Fruit fly (Drosophila melanogaster) whole organism, embryonic: Measurements from ENCODE around the gene CG13075.

ENCODE experiments used
- Atf3 ChIP-seq: fragments of 200-800 bp; sonication (Bioruptor generic); optimal IDR thresholded peaks from 3 replicates; lab custom pipeline; 2016; ENCODE audit warnings: missing biosample characterization, missing genetic modification characterization
- CG10979 ChIP-seq: fragments of 200-800 bp; sonication (Bioruptor generic); optimal IDR thresholded peaks from 2 replicates; lab custom pipeline; 2018; ENCODE audit warnings: missing biosample characterization, mild to moderate bottlenecking, missing genetic modification characterization, moderate library complexity
- CG11695 ChIP-seq: fragments of 200-800 bp; sonication (Bioruptor generic); IDR thresholded peaks from 3 replicates; pipeline ENCODE4 v1.3.6; 2022; ENCODE audit warnings: missing biosample characterization, missing genetic modification characterization
- CG11723 ChIP-seq: fragments of 200-800 bp; sonication (Bioruptor generic); optimal IDR thresholded peaks from 2 replicates; lab custom pipeline; 2017; ENCODE audit warnings: missing biosample characterization, mild to moderate bottlenecking, missing genetic modification characterization
- CG12299 ChIP-seq: fragments of 200-800 bp; sonication (Bioruptor generic); optimal IDR thresholded peaks from 2 replicates; lab custom pipeline; 2018; ENCODE audit warnings: missing biosample characterization, mild to moderate bottlenecking, missing genetic modification characterization
- CG12659 ChIP-seq: fragments of 200-800 bp; sonication (Bioruptor generic); optimal IDR thresholded peaks from 3 replicates; lab custom pipeline; 2017; ENCODE audit warnings: mild to moderate bottlenecking, missing biosample characterization, missing genetic modification reagents, missing genetic modification characterization
- CG12744 ChIP-seq: fragments of 200-800 bp; sonication (Bioruptor generic); optimal IDR thresholded peaks from 2 replicates; lab custom pipeline; 2016; ENCODE audit warnings: missing biosample characterization, missing genetic modification characterization
- CG13424 ChIP-seq: fragments of 200-800 bp; sonication (Bioruptor generic); optimal IDR thresholded peaks from 2 replicates; lab custom pipeline; 2019; ENCODE audit warnings: missing biosample characterization, mild to moderate bottlenecking, missing genetic modification characterization, moderate library complexity
- CG14667 ChIP-seq: fragments of 200-800 bp; sonication (Bioruptor generic); IDR thresholded peaks from 2 replicates; pipeline ENCODE4 v1.3.6; 2022; ENCODE audit warnings: missing biosample characterization, missing genetic modification characterization
- CG14710 ChIP-seq: fragments of 200-800 bp; sonication (Bioruptor generic); optimal IDR thresholded peaks from 3 replicates; lab custom pipeline; 2019; ENCODE audit warnings: missing biosample characterization, mild to moderate bottlenecking, missing genetic modification characterization, moderate library complexity
- CG15514 ChIP-seq: fragments of 200-800 bp; sonication (Bioruptor generic); optimal IDR thresholded peaks from 3 replicates; lab custom pipeline; 2017; ENCODE audit warnings: missing biosample characterization, missing genetic modification characterization, mild to moderate bottlenecking, moderate library complexity, missing genetic modification reagents
- CG17829 ChIP-seq: fragments of 200-800 bp; optimal IDR thresholded peaks from 2 replicates; lab custom pipeline; 2019; ENCODE audit warnings: missing biosample characterization, mild to moderate bottlenecking, missing genetic modification characterization, moderate library complexity
- CG30020 ChIP-seq: fragments of 200-800 bp; optimal IDR thresholded peaks from 2 replicates; lab custom pipeline; 2019; ENCODE audit warnings: missing biosample characterization, mild to moderate bottlenecking, missing genetic modification characterization, moderate library complexity
- CG3065 ChIP-seq: fragments of 200-800 bp; sonication (Bioruptor generic); optimal IDR thresholded peaks from 2 replicates; lab custom pipeline; 2016; ENCODE audit warnings: missing biosample characterization, missing genetic modification characterization
- CG32532 ChIP-seq: fragments of 200-800 bp; sonication (Bioruptor generic); IDR thresholded peaks from 2 replicates; pipeline ENCODE4 v1.3.6; 2022; ENCODE audit warnings: missing biosample characterization, missing genetic modification characterization
- CG33213 ChIP-seq: fragments of 200-800 bp; sonication (Bioruptor generic); optimal IDR thresholded peaks from 3 replicates; lab custom pipeline; 2016; ENCODE audit warnings: missing biosample characterization, missing genetic modification characterization
- CG34224 ChIP-seq: fragments of 200-800 bp; sonication (Bioruptor generic); IDR thresholded peaks from 3 replicates; pipeline ENCODE4 v1.3.6; 2022; ENCODE audit warnings: missing biosample characterization, missing genetic modification characterization; ENCODE audit not compliant: partially characterized antibody
- CG34422 ChIP-seq: fragments of 200-800 bp; sonication (Bioruptor generic); IDR thresholded peaks from 3 replicates; pipeline ENCODE4 v1.3.6; 2022; ENCODE audit warnings: missing biosample characterization, missing genetic modification characterization
- CG3838 ChIP-seq: fragments of 200-800 bp; sonication (Bioruptor generic); optimal IDR thresholded peaks from 3 replicates; lab custom pipeline; 2016; ENCODE audit warnings: missing biosample characterization, missing genetic modification characterization
- CG5953 ChIP-seq: fragments of 200-800 bp; sonication (Bioruptor generic); IDR thresholded peaks from 2 replicates; pipeline ENCODE4 v1.3.6; 2022; ENCODE audit warnings: missing biosample characterization, missing genetic modification characterization
- CTCF ChIP-seq: fragments of 200-800 bp; sonication (Bioruptor generic); optimal IDR thresholded peaks from 2 replicates; lab custom pipeline; 2017; ENCODE audit warnings: missing biosample characterization, mild to moderate bottlenecking, missing genetic modification characterization, moderate library complexity
- E2f2 ChIP-seq: fragments of 200-800 bp; sonication (Bioruptor generic); IDR thresholded peaks from 2 replicates; pipeline ENCODE4 v1.3.6; 2022; ENCODE audit warnings: missing biosample characterization, missing genetic modification characterization
- Ets97D ChIP-seq: fragments of 200-800 bp; sonication (Bioruptor generic); optimal IDR thresholded peaks from 3 replicates; lab custom pipeline; 2016; ENCODE audit warnings: missing biosample characterization, missing genetic modification characterization
- Fer1 ChIP-seq: fragments of 200-800 bp; sonication (Bioruptor generic); optimal IDR thresholded peaks from 2 replicates; lab custom pipeline; 2017; ENCODE audit warnings: missing biosample characterization, mild to moderate bottlenecking, missing genetic modification characterization
- HmgZ ChIP-seq: fragments of 200-800 bp; sonication (Bioruptor generic); optimal IDR thresholded peaks from 2 replicates; lab custom pipeline; 2018; ENCODE audit warnings: missing biosample characterization, mild to moderate bottlenecking, missing genetic modification characterization
- Hr39 ChIP-seq: fragments of >200 bp; optimal IDR thresholded peaks from 2 replicates; lab custom pipeline; 2017
- Hsf ChIP-seq: fragments of 200-800 bp; sonication (Bioruptor generic); optimal IDR thresholded peaks from 3 replicates; lab custom pipeline; 2016; ENCODE audit warnings: missing biosample characterization, missing genetic modification characterization
- MBD-R2 ChIP-seq: fragments of 200-800 bp; sonication (Bioruptor generic); IDR thresholded peaks from 2 replicates; pipeline ENCODE4 v1.3.6; 2022; ENCODE audit warnings: missing biosample characterization, missing genetic modification characterization
- Optix ChIP-seq: fragments of 200-800 bp; sonication (Bioruptor generic); IDR thresholded peaks from 3 replicates; pipeline ENCODE4 v1.3.6; 2022; ENCODE audit warnings: missing biosample characterization, missing genetic modification characterization
- Rfx ChIP-seq: fragments of 200-800 bp; sonication (Bioruptor generic); IDR thresholded peaks from 2 replicates; pipeline ENCODE4 v1.3.6; 2022; ENCODE audit warnings: missing biosample characterization, missing genetic modification characterization
- Scr ChIP-seq: fragments of 200-800 bp; sonication (Bioruptor generic); IDR thresholded peaks from 2 replicates; pipeline ENCODE4 v1.3.6; 2022; ENCODE audit warnings: missing biosample characterization, missing genetic modification characterization; ENCODE audit not compliant: partially characterized antibody
- Sry-δ ChIP-seq: fragments of 200-800 bp; sonication (Bioruptor generic); optimal IDR thresholded peaks from 2 replicates; lab custom pipeline; 2016; ENCODE audit warnings: missing biosample characterization, missing genetic modification characterization
- Ssrp ChIP-seq: fragments of 200-800 bp; sonication (Bioruptor generic); optimal IDR thresholded peaks from 2 replicates; lab custom pipeline; 2018; ENCODE audit warnings: missing biosample characterization, mild to moderate bottlenecking, missing genetic modification characterization, moderate library complexity
- YL-1 ChIP-seq: fragments of 200-800 bp; sonication (Bioruptor generic); optimal IDR thresholded peaks from 3 replicates; lab custom pipeline; 2017; ENCODE audit warnings: missing biosample characterization, mild to moderate bottlenecking, missing genetic modification characterization
- abd-A ChIP-seq: fragments of 200-800 bp; sonication (Bioruptor generic); optimal IDR thresholded peaks from 3 replicates; lab custom pipeline; 2019; ENCODE audit warnings: missing biosample characterization, mild to moderate bottlenecking, missing genetic modification characterization, moderate library complexity
- ato ChIP-seq: fragments of 200-800 bp; sonication (Bioruptor generic); IDR thresholded peaks from 2 replicates; pipeline ENCODE4 v1.3.6; 2022; ENCODE audit warnings: missing biosample characterization, missing genetic modification characterization; ENCODE audit not compliant: partially characterized antibody
- corto ChIP-seq: fragments of 200-800 bp; sonication (Bioruptor generic); optimal IDR thresholded peaks from 2 replicates; lab custom pipeline; 2016; ENCODE audit warnings: missing biosample characterization, mild to moderate bottlenecking, missing genetic modification characterization, moderate library complexity
- dimm ChIP-seq: fragments of 200-800 bp; sonication (Bioruptor generic); IDR thresholded peaks from 2 replicates; pipeline ENCODE4 v1.3.6; 2022; ENCODE audit warnings: missing biosample characterization, missing genetic modification characterization
- en ChIP-seq: fragments of 200-800 bp; sonication (Bioruptor generic); optimal IDR thresholded peaks from 2 replicates; lab custom pipeline; 2016; ENCODE audit warnings: missing biosample characterization, missing genetic modification characterization
- gcm ChIP-seq: fragments of 200-800 bp; sonication (Bioruptor generic); optimal IDR thresholded peaks from 2 replicates; lab custom pipeline; 2019; ENCODE audit warnings: missing biosample characterization, mild to moderate bottlenecking, missing genetic modification characterization, moderate library complexity
- gsb ChIP-seq: fragments of 200-800 bp; sonication (Bioruptor generic); IDR thresholded peaks from 2 replicates; pipeline ENCODE4 v1.3.6; 2022; ENCODE audit warnings: missing biosample characterization, missing genetic modification characterization
- lmd ChIP-seq: fragments of 200-800 bp; sonication (Bioruptor generic); IDR thresholded peaks from 2 replicates; pipeline ENCODE4 v1.3.6; 2022; ENCODE audit warnings: missing biosample characterization, missing genetic modification characterization
- nom ChIP-seq: fragments of 200-800 bp; sonication (Bioruptor generic); optimal IDR thresholded peaks from 2 replicates; lab custom pipeline; 2017; ENCODE audit warnings: missing biosample characterization, missing genetic modification characterization, mild to moderate bottlenecking, moderate library complexity, missing genetic modification reagents
- pfk ChIP-seq: fragments of 200-800 bp; sonication (Bioruptor generic); optimal IDR thresholded peaks from 2 replicates; lab custom pipeline; 2018; ENCODE audit warnings: missing biosample characterization, mild to moderate bottlenecking, missing genetic modification characterization, moderate library complexity
- pita ChIP-seq: fragments of 200-800 bp; sonication (Bioruptor generic); optimal IDR thresholded peaks from 2 replicates; lab custom pipeline; 2017; ENCODE audit warnings: missing biosample characterization, mild to moderate bottlenecking, missing genetic modification characterization
- ranshi ChIP-seq: fragments of 200-800 bp; sonication (Bioruptor generic); IDR thresholded peaks from 2 replicates; pipeline ENCODE4 v1.3.6; 2022; ENCODE audit warnings: missing biosample characterization, missing genetic modification characterization
- repo ChIP-seq: fragments of 200-800 bp; sonication (Bioruptor generic); optimal IDR thresholded peaks from 2 replicates; lab custom pipeline; 2016; ENCODE audit warnings: missing biosample characterization, missing genetic modification characterization
- sim ChIP-seq: fragments of 200-800 bp; sonication (Bioruptor generic); IDR thresholded peaks from 2 replicates; pipeline ENCODE4 v1.3.6; 2022; ENCODE audit warnings: missing biosample characterization, missing genetic modification characterization
- sima ChIP-seq: fragments of 200-800 bp; sonication (Bioruptor generic); optimal IDR thresholded peaks from 2 replicates; lab custom pipeline; 2016; ENCODE audit warnings: missing biosample characterization, missing genetic modification characterization
- trem ChIP-seq: fragments of 200-800 bp; optimal IDR thresholded peaks from 3 replicates; lab custom pipeline; 2019; ENCODE audit warnings: missing biosample characterization, mild to moderate bottlenecking, missing genetic modification characterization, moderate library complexity
- unc-4 ChIP-seq: fragments of 200-800 bp; sonication (Bioruptor generic); IDR thresholded peaks from 2 replicates; pipeline ENCODE4 v1.3.6; 2022; ENCODE audit warnings: missing biosample characterization, missing genetic modification characterization; ENCODE audit not compliant: partially characterized antibody
- usp ChIP-seq: fragments of >200 bp; optimal IDR thresholded peaks from 2 replicates; lab custom pipeline; 2017; ENCODE audit warnings: missing biosample characterization, missing genetic modification characterization
- vvl ChIP-seq: fragments of 200-800 bp; sonication (Bioruptor generic); IDR thresholded peaks from 2 replicates; pipeline ENCODE4 v1.3.6; 2022; ENCODE audit warnings: missing biosample characterization, missing genetic modification characterization

The CG13075 gene

dm6 chr3L:16090330-16090803 is 6.6 kb downstream of the CG13075 start, which contains the start of the genes CG5235 and ClC-c (continued):
- peak; percentile 42 for TF ChIP-seq CG12659
- TF ChIP-seq Ssrp (tag; lab: Kevin White, UChicago): no peak
- no peak for TF ChIP-seq CG5953 (GFP tag; lab: Robert Waterston, UW)
- TF ChIP-seq CG11695 (GFP tag; lab: Robert Waterston, UW): no peak
- TF ChIP-seq en: no peak
- TF ChIP-seq ato (GFP tag; lab: Robert Waterston, UW): peak; percentile 78
- TF ChIP-seq CG3838 (GFP tag; lab: Kevin White, UChicago): no peak
- peak; percentile 23; the same call in 1 of the 3 replicates for TF ChIP-seq CG34422
- no peak for TF ChIP-seq Rfx
- no peak for TF ChIP-seq corto (GFP tag; lab: Kevin White, UChicago)
- peak; percentile 70 for TF ChIP-seq Scr (GFP tag; lab: Robert Waterston, UW)
- no peak for TF ChIP-seq Atf3
- peak; percentile 45 for TF ChIP-seq CG14710 (tag; lab: Kevin White, UChicago)
- TF ChIP-seq CG12744 (GFP tag; lab: Kevin White, UChicago): no peak
- no peak for TF ChIP-seq gsb (GFP tag; lab: Robert Waterston, UW)
- TF ChIP-seq CG3065: no peak
- TF ChIP-seq YL-1: peak; percentile 84
- TF ChIP-seq CG10979 (tag; lab: Kevin White, UChicago): no peak
- TF ChIP-seq E2f2 (GFP tag; lab: Robert Waterston, UW): peak; percentile 78
- TF ChIP-seq Ets97D (GFP tag; lab: Kevin White, UChicago): peak; percentile 32
- TF ChIP-seq CG13424 (tag; lab: Kevin White, UChicago): no peak
- TF ChIP-seq sima: no peak
- no peak for TF ChIP-seq CG11723 (GFP tag; lab: Kevin White, UChicago)
- peak; percentile 38; the same call in 1 of the 2 replicates for TF ChIP-seq vvl (GFP tag; lab: Robert Waterston, UW)
- no peak for TF ChIP-seq abd-A
- no peak for TF ChIP-seq pfk
- peak; percentile 56 for TF ChIP-seq MBD-R2
- TF ChIP-seq nom (GFP tag; lab: Kevin White, UChicago): no peak
- TF ChIP-seq CG30020 (tag; lab: Kevin White, UChicago): peak; percentile 1
- no peak for TF ChIP-seq Hr39 (lab: Kevin White, UChicago)
- TF ChIP-seq gcm (GFP tag; lab: Kevin White, UChicago): no peak
- no peak for TF ChIP-seq CTCF (GFP tag; lab: Kevin White, UChicago)
- peak; percentile 84 for TF ChIP-seq unc-4 (GFP tag; lab: Robert Waterston, UW)
- TF ChIP-seq CG14667: no peak
- no peak for TF ChIP-seq CG12299 (tag; lab: Kevin White, UChicago)
- TF ChIP-seq CG34224 (GFP tag; lab: Robert Waterston, UW): peak; percentile 90
- TF ChIP-seq ranshi (GFP tag; lab: Robert Waterston, UW): no peak
- peak; percentile 38 for TF ChIP-seq Fer1 (GFP tag; lab: Kevin White, UChicago)
- no peak for TF ChIP-seq Hsf (GFP tag; lab: Kevin White, UChicago)
- TF ChIP-seq CG15514 (GFP tag; lab: Kevin White, UChicago): peak; percentile 43
- TF ChIP-seq dimm: no peak
- TF ChIP-seq pita (GFP tag; lab: Kevin White, UChicago): no peak
- peak; percentile 66 for TF ChIP-seq Sry-δ
- no peak for TF ChIP-seq lmd (GFP tag; lab: Robert Waterston, UW)
- TF ChIP-seq CG33213: no peak
- TF ChIP-seq HmgZ: peak; percentile 26
- TF ChIP-seq Optix (GFP tag; lab: Robert Waterston, UW): no peak
- no peak for TF ChIP-seq CG32532 (GFP tag; lab: Robert Waterston, UW)
- TF ChIP-seq repo (GFP tag; lab: Kevin White, UChicago): no peak
- TF ChIP-seq CG17829 (tag; lab: Kevin White, UChicago): peak; percentile 34
- no peak for TF ChIP-seq sim (GFP tag; lab: Robert Waterston, UW)
- TF ChIP-seq trem (tag; lab: Kevin White, UChicago): peak; percentile 45
- TF ChIP-seq usp: no peak
